Fruit fly (Drosophila melanogaster) whole organism, embryonic: ENCODE measurements around the gene CG8560.

Experiments used
- Aef1 ChIP-seq: fragments of 200-800 bp; sonication (Bioruptor generic); IDR thresholded peaks from 3 replicates; pipeline ENCODE4 v1.3.6; 2022; ENCODE audit warnings: missing biosample characterization, missing genetic modification characterization
- Blimp-1 ChIP-seq: fragments of 200-800 bp; sonication (Bioruptor generic); optimal IDR thresholded peaks from 3 replicates; lab custom pipeline; 2018; ENCODE audit warnings: missing biosample characterization, missing genetic modification characterization, mild to moderate bottlenecking, moderate library complexity, missing genetic modification reagents
- CG10209 ChIP-seq: fragments of 200-800 bp; sonication (Bioruptor generic); optimal IDR thresholded peaks from 3 replicates; lab custom pipeline; 2017; ENCODE audit warnings: missing biosample characterization, mild to moderate bottlenecking, missing genetic modification characterization, missing genetic modification reagents
- CG1024 ChIP-seq: fragments of 200-800 bp; sonication (Bioruptor generic); IDR thresholded peaks from 2 replicates; pipeline ENCODE4 v1.3.6; 2022; ENCODE audit warnings: missing biosample characterization, missing genetic modification characterization
- CG10267 ChIP-seq: fragments of 200-800 bp; sonication (Bioruptor generic); optimal IDR thresholded peaks from 2 replicates; lab custom pipeline; 2018; ENCODE audit warnings: missing biosample characterization, mild to moderate bottlenecking, missing genetic modification characterization, moderate library complexity
- CG10274 ChIP-seq: fragments of 200-800 bp; sonication (Bioruptor generic); optimal IDR thresholded peaks from 3 replicates; lab custom pipeline; 2017; ENCODE audit warnings: missing biosample characterization, mild to moderate bottlenecking, missing genetic modification characterization
- CG10654 ChIP-seq: fragments of 200-800 bp; sonication (Bioruptor generic); optimal IDR thresholded peaks from 2 replicates; lab custom pipeline; 2016; ENCODE audit warnings: missing biosample characterization, missing genetic modification characterization
- CG10979 ChIP-seq: fragments of 200-800 bp; sonication (Bioruptor generic); optimal IDR thresholded peaks from 2 replicates; lab custom pipeline; 2018; ENCODE audit warnings: missing biosample characterization, mild to moderate bottlenecking, missing genetic modification characterization, moderate library complexity
- CG11696 ChIP-seq: fragments of 200-800 bp; sonication (Bioruptor generic); IDR thresholded peaks from 2 replicates; pipeline ENCODE4 v1.3.6; 2022; ENCODE audit warnings: missing biosample characterization, missing genetic modification characterization
- CG11723 ChIP-seq: fragments of 200-800 bp; sonication (Bioruptor generic); optimal IDR thresholded peaks from 2 replicates; lab custom pipeline; 2017; ENCODE audit warnings: missing biosample characterization, mild to moderate bottlenecking, missing genetic modification characterization
- CG14014 ChIP-seq: fragments of 200-800 bp; sonication (Bioruptor generic); IDR thresholded peaks from 2 replicates; pipeline ENCODE4 v1.3.6; 2022; ENCODE audit warnings: missing biosample characterization, missing genetic modification characterization
- CG16815 ChIP-seq: fragments of 200-800 bp; sonication (Bioruptor generic); optimal IDR thresholded peaks from 3 replicates; lab custom pipeline; 2017; ENCODE audit warnings: missing biosample characterization, mild to moderate bottlenecking, missing genetic modification characterization
- CG2199 ChIP-seq: fragments of 200-800 bp; sonication (Bioruptor generic); IDR thresholded peaks from 3 replicates; pipeline ENCODE4 v1.3.6; 2022; ENCODE audit warnings: missing biosample characterization, missing genetic modification characterization
- CG30431 ChIP-seq: fragments of 200-800 bp; sonication (Bioruptor generic); optimal IDR thresholded peaks from 2 replicates; lab custom pipeline; 2017; ENCODE audit warnings: missing biosample characterization, missing genetic modification characterization
- CG31365 ChIP-seq: fragments of 200-800 bp; sonication (Bioruptor generic); optimal IDR thresholded peaks from 2 replicates; lab custom pipeline; 2018; ENCODE audit warnings: missing biosample characterization, mild to moderate bottlenecking, missing genetic modification characterization
- CG31388 ChIP-seq: fragments of 200-800 bp; sonication (Bioruptor generic); optimal IDR thresholded peaks from 2 replicates; lab custom pipeline; 2016; ENCODE audit warnings: missing biosample characterization, missing genetic modification characterization
- CG4424 ChIP-seq: fragments of 200-800 bp; sonication (Bioruptor generic); optimal IDR thresholded peaks from 3 replicates; lab custom pipeline; 2016; ENCODE audit warnings: missing biosample characterization, missing genetic modification characterization
- CG5245 ChIP-seq: fragments of 200-800 bp; sonication (Bioruptor generic); optimal IDR thresholded peaks from 3 replicates; lab custom pipeline; 2016; ENCODE audit warnings: missing biosample characterization, missing genetic modification characterization
- CG7745 ChIP-seq: fragments of 200-800 bp; sonication (Bioruptor generic); optimal IDR thresholded peaks from 2 replicates; lab custom pipeline; 2018; ENCODE audit warnings: missing biosample characterization, mild to moderate bottlenecking, missing genetic modification characterization, moderate library complexity
- CHES-1-like ChIP-seq: fragments of 200-800 bp; sonication (Bioruptor generic); optimal IDR thresholded peaks from 2 replicates; lab custom pipeline; 2016; ENCODE audit warnings: missing biosample characterization, missing genetic modification characterization
- CrebB ChIP-seq: fragments of 200-800 bp; sonication (Bioruptor generic); optimal IDR thresholded peaks from 3 replicates; lab custom pipeline; 2018; ENCODE audit warnings: missing biosample characterization, mild to moderate bottlenecking, missing genetic modification characterization
- Dad ChIP-seq: fragments of 200-800 bp; sonication (Bioruptor generic); optimal IDR thresholded peaks from 3 replicates; lab custom pipeline; 2016; ENCODE audit warnings: missing biosample characterization, missing genetic modification characterization
- E2f1 ChIP-seq: fragments of 200-800 bp; sonication (Bioruptor generic); IDR thresholded peaks from 2 replicates; pipeline ENCODE4 v1.3.6; 2022; ENCODE audit warnings: missing biosample characterization, missing genetic modification characterization
- Hr78 ChIP-seq, 2 experiments: fragments of 200-800 bp in 1 of 2; fragments of >200 bp in 1 of 2; sonication (Bioruptor generic) in 1 of 2; optimal IDR thresholded peaks; 2 replicates each; lab custom pipeline; 2017 to 2019; ENCODE audit warnings: missing biosample characterization in 2 of 2, missing genetic modification characterization in 2 of 2, mild to moderate bottlenecking in 1 of 2, moderate library complexity in 1 of 2
- Lim3 ChIP-seq: fragments of 200-800 bp; sonication (Bioruptor generic); IDR thresholded peaks from 2 replicates; pipeline ENCODE4 v1.3.6; 2022; ENCODE audit warnings: missing biosample characterization, missing genetic modification characterization
- Med ChIP-seq: fragments of 200-800 bp; sonication (Bioruptor generic); peaks from one replicate; lab custom pipeline; 2016; ENCODE audit warnings: missing biosample characterization, missing genetic modification characterization, mild to moderate bottlenecking, inconsistent platforms, moderate library complexity
- Oaz ChIP-seq: fragments of 200-800 bp; sonication (Bioruptor generic); IDR thresholded peaks from 2 replicates; pipeline ENCODE4 v1.3.6; 2022; ENCODE audit warnings: missing biosample characterization, missing genetic modification characterization
- Rfx ChIP-seq: fragments of 200-800 bp; sonication (Bioruptor generic); IDR thresholded peaks from 2 replicates; pipeline ENCODE4 v1.3.6; 2022; ENCODE audit warnings: missing biosample characterization, missing genetic modification characterization
- Rx ChIP-seq: fragments of 200-800 bp; sonication (Bioruptor generic); IDR thresholded peaks from 2 replicates; pipeline ENCODE4 v1.3.6; 2022; ENCODE audit warnings: missing biosample characterization, missing genetic modification characterization
- abd-A ChIP-seq: fragments of 200-800 bp; sonication (Bioruptor generic); optimal IDR thresholded peaks from 3 replicates; lab custom pipeline; 2019; ENCODE audit warnings: missing biosample characterization, mild to moderate bottlenecking, missing genetic modification characterization, moderate library complexity
- ap ChIP-seq: fragments of 200-800 bp; sonication (Bioruptor generic); IDR thresholded peaks from 2 replicates; pipeline ENCODE4 v1.3.6; 2022; ENCODE audit warnings: missing biosample characterization, missing genetic modification characterization
- cas ChIP-seq: fragments of 200-800 bp; sonication (Bioruptor generic); IDR thresholded peaks from 2 replicates; pipeline ENCODE4 v1.3.6; 2022; ENCODE audit warnings: missing biosample characterization, missing genetic modification characterization
- danr ChIP-seq: fragments of 200-800 bp; sonication (Bioruptor generic); IDR thresholded peaks from 2 replicates; pipeline ENCODE4 v1.3.6; 2022; ENCODE audit warnings: missing biosample characterization, missing genetic modification characterization
- dimm ChIP-seq: fragments of 200-800 bp; sonication (Bioruptor generic); IDR thresholded peaks from 2 replicates; pipeline ENCODE4 v1.3.6; 2022; ENCODE audit warnings: missing biosample characterization, missing genetic modification characterization
- disco-r ChIP-seq: fragments of 200-800 bp; sonication (Bioruptor generic); optimal IDR thresholded peaks from 2 replicates; lab custom pipeline; 2016; ENCODE audit warnings: missing biosample characterization, missing genetic modification characterization
- dm ChIP-seq: fragments of 200-800 bp; sonication (Bioruptor generic); optimal IDR thresholded peaks from 3 replicates; lab custom pipeline; 2016; ENCODE audit warnings: missing biosample characterization, missing genetic modification characterization
- dpn ChIP-seq, 2 experiments: fragments of 200-800 bp; sonication (Bioruptor generic); optimal IDR thresholded peaks; 3 replicates each; lab custom pipeline; 2016; ENCODE audit warnings: missing biosample characterization in 2 of 2, missing genetic modification characterization in 2 of 2
- eyg ChIP-seq: fragments of 200-800 bp; sonication (Bioruptor generic); optimal IDR thresholded peaks from 3 replicates; lab custom pipeline; 2016; ENCODE audit warnings: missing biosample characterization, missing genetic modification characterization
- grau ChIP-seq: fragments of 200-800 bp; optimal IDR thresholded peaks from 3 replicates; lab custom pipeline; 2019; ENCODE audit warnings: missing biosample characterization, mild to moderate bottlenecking, missing genetic modification characterization, moderate library complexity
- her ChIP-seq: fragments of 200-800 bp; sonication (Bioruptor generic); optimal IDR thresholded peaks from 2 replicates; lab custom pipeline; 2016; ENCODE audit warnings: missing biosample characterization, missing genetic modification characterization
- insv ChIP-seq, 2 experiments: fragments of 200-800 bp; sonication (Bioruptor generic); optimal IDR thresholded peaks; 3 replicates each; lab custom pipeline; 2016 to 2018; ENCODE audit warnings: missing biosample characterization in 2 of 2, missing genetic modification characterization in 2 of 2
- jigr1 ChIP-seq: fragments of 200-800 bp; sonication (Bioruptor generic); IDR thresholded peaks from 3 replicates; pipeline ENCODE4 v1.3.6; 2022; ENCODE audit warnings: missing biosample characterization, missing genetic modification characterization
- lilli ChIP-seq: fragments of 200-800 bp; sonication (Bioruptor generic); optimal IDR thresholded peaks from 3 replicates; lab custom pipeline; 2016; ENCODE audit warnings: missing biosample characterization, missing genetic modification characterization
- lmd ChIP-seq: fragments of 200-800 bp; sonication (Bioruptor generic); IDR thresholded peaks from 2 replicates; pipeline ENCODE4 v1.3.6; 2022; ENCODE audit warnings: missing biosample characterization, missing genetic modification characterization
- lov ChIP-seq, 2 experiments: fragments of 200-800 bp in 1 of 2; fragments of >200 bp in 1 of 2; sonication (Bioruptor generic) in 1 of 2; IDR thresholded peaks in 1 of 2; optimal IDR thresholded peaks in 1 of 2; 2 replicates in 1 of 2; 3 replicates in 1 of 2; pipeline versions ENCODE4 v1.3.6 to Lab custom; 2017 to 2022; ENCODE audit warnings: missing biosample characterization in 1 of 2, missing genetic modification characterization in 1 of 2
- maf-S ChIP-seq: fragments of 200-800 bp; sonication (Bioruptor generic); optimal IDR thresholded peaks from 2 replicates; lab custom pipeline; 2016; ENCODE audit warnings: missing biosample characterization, missing genetic modification characterization
- nom ChIP-seq: fragments of 200-800 bp; sonication (Bioruptor generic); optimal IDR thresholded peaks from 2 replicates; lab custom pipeline; 2017; ENCODE audit warnings: missing biosample characterization, missing genetic modification characterization, mild to moderate bottlenecking, moderate library complexity, missing genetic modification reagents
- oc ChIP-seq: fragments of 200-800 bp; sonication (Bioruptor generic); optimal IDR thresholded peaks from 2 replicates; lab custom pipeline; 2018; ENCODE audit warnings: missing biosample characterization, mild to moderate bottlenecking, missing genetic modification characterization, moderate library complexity
- stwl ChIP-seq: fragments of 200-800 bp; sonication (Bioruptor generic); optimal IDR thresholded peaks from 3 replicates; lab custom pipeline; 2018; ENCODE audit warnings: missing biosample characterization, mild to moderate bottlenecking, missing genetic modification characterization, moderate library complexity
- vfl ChIP-seq: fragments of 200-800 bp; sonication (Bioruptor generic); optimal IDR thresholded peaks from 2 replicates; lab custom pipeline; 2016; ENCODE audit warnings: missing biosample characterization, missing genetic modification characterization
- yki ChIP-seq: fragments of >200 bp; optimal IDR thresholded peaks from 3 replicates; lab custom pipeline; 2018
- zf30C ChIP-seq: fragments of 200-800 bp; sonication (Bioruptor generic); optimal IDR thresholded peaks from 3 replicates; lab custom pipeline; 2018; ENCODE audit warnings: missing biosample characterization, mild to moderate bottlenecking, missing genetic modification characterization

The CG8560 gene

DNA sequence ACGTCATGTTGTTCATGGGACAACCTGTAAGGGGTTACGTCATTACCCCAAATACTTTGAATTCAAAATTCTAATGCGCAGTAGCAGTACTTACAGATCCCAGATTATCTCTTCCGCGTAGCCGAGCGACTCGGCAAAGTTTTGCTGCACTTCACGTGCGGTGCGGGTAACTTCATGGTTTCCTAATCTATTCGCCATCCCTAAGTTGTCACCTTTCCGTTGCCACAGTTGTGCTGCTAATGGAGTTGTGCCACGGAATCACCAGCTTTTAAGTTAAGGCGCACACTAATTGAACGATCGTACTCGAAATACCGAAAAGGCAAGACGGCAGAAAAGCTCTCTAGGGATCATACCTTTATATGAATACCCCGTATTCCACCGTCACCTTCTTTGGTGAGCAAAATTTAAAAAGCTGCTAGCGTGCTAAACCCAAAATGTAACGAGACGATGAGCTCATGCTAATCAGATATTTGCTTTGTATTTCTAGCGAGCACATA is 44.1 kb downstream of the CG8560 start, which contains the start of gene pst (continued):
- TF ChIP-seq jigr1 (GFP tag; lab: Robert Waterston, UW), result no peak
- TF ChIP-seq abd-A (tag; lab: Kevin White, UChicago), result no peak
- TF ChIP-seq Hr78 (GFP tag; optimal IDR thresholded peaks at IDR 0.05; lab: Kevin White, UChicago), result no peak
- no peak for TF ChIP-seq CG31388 (GFP tag; lab: Kevin White, UChicago)
- TF ChIP-seq CG10979 (tag; lab: Kevin White, UChicago), result no peak
- TF ChIP-seq Oaz (GFP tag; lab: Robert Waterston, UW), result no peak
- no peak for TF ChIP-seq dimm (GFP tag; lab: Robert Waterston, UW)
- TF ChIP-seq Aef1 (GFP tag; lab: Robert Waterston, UW), result no peak
- no peak for TF ChIP-seq dm (GFP tag; lab: Kevin White, UChicago)
- TF ChIP-seq CG1024, result no peak
- TF ChIP-seq grau (tag; lab: Kevin White, UChicago), result no peak
- peak; percentile 37 for TF ChIP-seq CG10274 (GFP tag; lab: Kevin White, UChicago)
- no peak for TF ChIP-seq vfl
- peak; percentile 20 for TF ChIP-seq CHES-1-like (GFP tag; lab: Kevin White, UChicago)
- peak; percentile 78 for TF ChIP-seq Med (GFP tag; lab: Kevin White, UChicago)
- no peak for TF ChIP-seq zf30C (GFP tag; lab: Kevin White, UChicago)
- no peak for TF ChIP-seq CG10267 (tag; lab: Kevin White, UChicago)
- TF ChIP-seq eyg (GFP tag; lab: Kevin White, UChicago), result no peak
- peak; percentile 48 for TF ChIP-seq her
- no peak for TF ChIP-seq Blimp-1
- TF ChIP-seq danr (GFP tag; lab: Robert Waterston, UW), result no peak
- no peak for TF ChIP-seq CG4424 (GFP tag; lab: Kevin White, UChicago)
- TF ChIP-seq cas (GFP tag; lab: Robert Waterston, UW), result no peak; the same call in 1 of the 2 replicates
- no peak for TF ChIP-seq dpn (GFP tag; optimal IDR thresholded peaks at IDR 0.05; lab: Kevin White, UChicago)
- TF ChIP-seq CG11723 (GFP tag; lab: Kevin White, UChicago), result no peak
- TF ChIP-seq Rx (GFP tag; lab: Robert Waterston, UW), result no peak
- TF ChIP-seq disco-r (GFP tag; lab: Kevin White, UChicago), result peak; percentile 13
- TF ChIP-seq E2f1 (GFP tag; lab: Robert Waterston, UW), result peak; percentile 39; the same call in 1 of the 2 replicates
- peak; percentile 66 for TF ChIP-seq CrebB
- no peak for TF ChIP-seq CG16815 (GFP tag; lab: Kevin White, UChicago)
- TF ChIP-seq CG30431 (GFP tag; lab: Kevin White, UChicago), result no peak
- TF ChIP-seq CG10654 (GFP tag; lab: Kevin White, UChicago), result no peak
- no peak for TF ChIP-seq insv (GFP tag; optimal IDR thresholded peaks at IDR 0.05; lab: Kevin White, UChicago)
- TF ChIP-seq Lim3 (GFP tag; lab: Robert Waterston, UW), result no peak
- TF ChIP-seq CG14014 (GFP tag; lab: Robert Waterston, UW), result no peak
- no peak for TF ChIP-seq lov (optimal IDR thresholded peaks at IDR 0.05; lab: Kevin White, UChicago)
- no peak; the same call in 2 of the 3 replicates for TF ChIP-seq lov (GFP tag; IDR thresholded peaks at IDR 0.05; lab: Robert Waterston, UW)
- TF ChIP-seq stwl (tag; lab: Kevin White, UChicago), result no peak
- no peak for TF ChIP-seq lmd (GFP tag; lab: Robert Waterston, UW)
- TF ChIP-seq CG11696, result no peak
- TF ChIP-seq Dad (GFP tag; lab: Kevin White, UChicago), result no peak
- TF ChIP-seq Rfx (GFP tag; lab: Robert Waterston, UW), result peak; percentile 27; the same call in 1 of the 2 replicates
- TF ChIP-seq maf-S (GFP tag; lab: Kevin White, UChicago), result no peak
- peak; percentile 45 for TF ChIP-seq oc (tag; lab: Kevin White, UChicago)
- TF ChIP-seq nom (GFP tag; lab: Kevin White, UChicago), result peak; percentile 43
- TF ChIP-seq CG5245 (GFP tag; lab: Kevin White, UChicago), result no peak
- TF ChIP-seq CG2199 (GFP tag; lab: Robert Waterston, UW), result no peak
- no peak for TF ChIP-seq CG31365 (tag; lab: Kevin White, UChicago)
- TF ChIP-seq CG7745 (tag; lab: Kevin White, UChicago), result no peak
- no peak for TF ChIP-seq lilli
- TF ChIP-seq CG10209, result no peak
- no peak for TF ChIP-seq ap
- no peak for TF ChIP-seq yki (lab: Kevin White, UChicago)
